Worm (Caenorhabditis elegans): ENCODE data around the gene F45E1.1.

Gene F45E1.1

ce11 chrX:8029080-8029479 is 25.6 kb downstream of the F45E1.1 start, which contains the start of gene C34D10.1 (continued):
- TF ChIP-seq ceh-20 (GFP tag; IDR thresholded peaks at IDR 0.05) (peak; percentile 80), Y5F2A.4 (GFP tag; optimal IDR thresholded peaks at IDR 0.05) (no peak), F44E2.7 (GFP tag; IDR thresholded peaks at IDR 0.05) (no peak), pha-4 (GFP tag; IDR thresholded peaks at IDR 0.05) (0 out of 2 replicates have a peak, but pooled peaks have one; percentile 19), pha-4 (tag; optimal IDR thresholded peaks at IDR 0.05) (peak; percentile 25), lsy-2 (tag; optimal IDR thresholded peaks at IDR 0.05) (peak in 1 of 2 experiments; percentile 73), hmg-1.1 (GFP tag; IDR thresholded peaks at IDR 0.05) (peak; percentile 78), nhr-11 (tag; optimal IDR thresholded peaks at IDR 0.05) (peak; percentile 65), mep-1 (tag; optimal IDR thresholded peaks at IDR 0.05) (peak; percentile 85), set-16 (GFP tag; IDR thresholded peaks at IDR 0.05) (no peak), Y75B8A.6 (GFP tag; IDR thresholded peaks at IDR 0.05) (no peak), nhr-42 (GFP tag; IDR thresholded peaks at IDR 0.05) (no peak)

- TF ChIP-seq D1046.2 (GFP tag; IDR thresholded peaks at IDR 0.05) (no peak), aha-1 (tag) (peak; percentile 32), lin-1 (GFP tag; IDR thresholded peaks at IDR 0.05) (no peak), unc-62 (GFP tag; optimal IDR thresholded peaks at IDR 0.05 in 1 of 2) (peak in 1 of 2 experiments; percentile 68), unc-62 (tag; optimal IDR thresholded peaks at IDR 0.05) (no peak), ceh-20 (GFP tag; IDR thresholded peaks at IDR 0.05) (no peak)
Observed at ce11 chrX:8030032-8030431, 26.6 kb downstream of the F45E1.1 start.

- peak; percentile 90 for TF ChIP-seq egl-43 (GFP tag; IDR thresholded peaks at IDR 0.05)
- peak; percentile 9 for TF ChIP-seq R02D3.7 (tag; optimal IDR thresholded peaks at IDR 0.05)
- TF ChIP-seq set-16 (GFP tag; IDR thresholded peaks at IDR 0.05): peak; percentile 24; the same call in 1 of the 2 replicates
- peak; percentile 98 for TF ChIP-seq mes-2 (tag; optimal IDR thresholded peaks at IDR 0.05; ENCODE audit: poor library complexity, severe bottlenecking)
- TF ChIP-seq ceh-62 (tag; optimal IDR thresholded peaks at IDR 0.05): peak; percentile 5
- TF ChIP-seq nhr-76 (tag; optimal IDR thresholded peaks at IDR 0.05): peak; percentile 79
- TF ChIP-seq sdz-12 (GFP tag; optimal IDR thresholded peaks at IDR 0.05): no peak
- peak; percentile 84 to 99 for TF ChIP-seq unc-62 (GFP tag; optimal IDR thresholded peaks at IDR 0.05 in 1 of 2)
- peak; percentile 84 for TF ChIP-seq unc-62 (tag; optimal IDR thresholded peaks at IDR 0.05)
- peak; percentile 43 for TF ChIP-seq nhr-111 (GFP tag; optimal IDR thresholded peaks at IDR 0.05)
- TF ChIP-seq Y105C5A.15 (GFP tag; IDR thresholded peaks at IDR 0.05): peak; percentile 59; the same call in 1 of the 2 replicates
- TF ChIP-seq madf-5 (GFP tag; IDR thresholded peaks at IDR 0.05): peak; percentile 69 to 94; a peak in 3 of 4 replicates
- peak; percentile 96 for TF ChIP-seq F10B5.3 (tag; optimal IDR thresholded peaks at IDR 0.05)
- peak; percentile 93 for TF ChIP-seq fos-1 (tag; optimal IDR thresholded peaks at IDR 0.05)
- peak; percentile 89 to 93 for TF ChIP-seq mdl-1 (tag; optimal IDR thresholded peaks at IDR 0.05)
- peak; percentile 98 for TF ChIP-seq hlh-11 (tag; optimal IDR thresholded peaks at IDR 0.05)
- peak; percentile 98 for TF ChIP-seq nhr-6 (tag; optimal IDR thresholded peaks at IDR 0.05)
- peak; percentile 99 for TF ChIP-seq hmg-1.1 (GFP tag; IDR thresholded peaks at IDR 0.05)
- peak; percentile 84 for TF ChIP-seq vab-7 (GFP tag; IDR thresholded peaks at IDR 0.05)
- TF ChIP-seq jun-1 (tag; optimal IDR thresholded peaks at IDR 0.05): peak; percentile 98
- TF ChIP-seq rbr-2 (tag; optimal IDR thresholded peaks at IDR 0.05): peak; percentile 98
- peak; percentile 52; the same call in 1 of the 2 replicates for TF ChIP-seq Y75B8A.6 (GFP tag; IDR thresholded peaks at IDR 0.05)
- TF ChIP-seq zfp-3 (GFP tag; conservative IDR thresholded peaks at IDR 0.05): peak; percentile 94
- TF ChIP-seq F49E8.2 (tag; optimal IDR thresholded peaks at IDR 0.05; ENCODE audit: borderline replicate concordance): peak; percentile 4
- TF ChIP-seq tra-1 (GFP tag; IDR thresholded peaks at IDR 0.05): peak; percentile 95
- no peak for TF ChIP-seq aly-2 (tag; optimal IDR thresholded peaks at IDR 0.05)
- TF ChIP-seq nhr-10 (tag; optimal IDR thresholded peaks at IDR 0.05): peak; percentile 99
- TF ChIP-seq pqm-1 (tag; optimal IDR thresholded peaks at IDR 0.05): peak; percentile 61
- peak; percentile 100 for TF ChIP-seq T26A8.4 (GFP tag; IDR thresholded peaks at IDR 0.05)
- peak; percentile 94 for TF ChIP-seq pha-4 (GFP tag; IDR thresholded peaks at IDR 0.05)
- TF ChIP-seq pha-4 (tag; optimal IDR thresholded peaks at IDR 0.05): peak; percentile 81
- peak; percentile 89 for TF ChIP-seq saeg-2 (GFP tag; IDR thresholded peaks at IDR 0.05)
- TF ChIP-seq ceh-28 (tag; optimal IDR thresholded peaks at IDR 0.05): peak; percentile 100
- TF ChIP-seq duxl-1 (tag; optimal IDR thresholded peaks at IDR 0.05; ENCODE audit: poor library complexity): peak; percentile 98
- peak; percentile 86; the same call in 1 of the 2 replicates for TF ChIP-seq daf-8 (GFP tag; IDR thresholded peaks at IDR 0.05)
- TF ChIP-seq F26F4.8 (GFP tag; conservative IDR thresholded peaks at IDR 0.05): peak; percentile 70; the same call in 1 of the 2 replicates
Observed at ce11 chrX:8036219-8036883, 32.9 kb downstream of the F45E1.1 start.
